Worm (Caenorhabditis elegans): Measurements from ENCODE around the gene F35F10.7.

F35F10.7 gene

DNA sequence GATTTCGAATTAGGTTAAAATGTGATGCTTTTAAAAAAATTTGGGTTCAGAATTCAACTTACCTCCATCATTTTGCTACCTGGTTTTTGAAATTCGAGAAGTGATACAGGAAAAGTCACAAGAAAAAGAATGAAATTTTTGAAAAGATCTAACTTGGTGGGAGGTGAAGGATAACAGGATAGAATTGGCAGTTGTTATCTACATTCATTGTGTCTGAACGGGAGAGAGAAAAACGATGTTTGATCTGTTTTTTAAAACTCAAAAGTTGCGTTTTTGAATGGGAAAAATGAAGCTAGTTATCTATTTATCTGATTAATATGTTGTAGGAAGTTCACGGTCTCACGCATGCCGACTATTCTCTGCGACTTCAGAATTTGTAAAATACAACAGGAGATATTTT lies at the start of gene F35F10.7:
Gene F35F10.7 (minus strand): TSS at position 101 of the 400 bp plus-strand sequence.
- TF ChIP-seq ceh-16 (tag; optimal IDR thresholded peaks at IDR 0.05) (no peak), nhr-77 (tag; optimal IDR thresholded peaks at IDR 0.05) (no peak), ceh-28 (tag; optimal IDR thresholded peaks at IDR 0.05) (no peak), sea-2 (GFP tag; optimal IDR thresholded peaks at IDR 0.05) (no peak), pqm-1 (tag; optimal IDR thresholded peaks at IDR 0.05) (no peak), ztf-11 (tag; optimal IDR thresholded peaks at IDR 0.05) (no peak), nhr-25 (tag; optimal IDR thresholded peaks at IDR 0.05) (no peak), aly-2 (tag; optimal IDR thresholded peaks at IDR 0.05) (no peak), ztf-4 (tag; optimal IDR thresholded peaks at IDR 0.05) (no peak), lsy-12 (tag; optimal IDR thresholded peaks at IDR 0.05) (no peak), nhr-28 (tag; optimal IDR thresholded peaks at IDR 0.05) (no peak), ceh-82 (tag; optimal IDR thresholded peaks at IDR 0.05) (no peak), tbx-2 (tag; optimal IDR thresholded peaks at IDR 0.05) (no peak), mml-1 (tag; optimal IDR thresholded peaks at IDR 0.05) (no peak), pha-4 (tag; optimal IDR thresholded peaks at IDR 0.05) (no peak)

DNA sequence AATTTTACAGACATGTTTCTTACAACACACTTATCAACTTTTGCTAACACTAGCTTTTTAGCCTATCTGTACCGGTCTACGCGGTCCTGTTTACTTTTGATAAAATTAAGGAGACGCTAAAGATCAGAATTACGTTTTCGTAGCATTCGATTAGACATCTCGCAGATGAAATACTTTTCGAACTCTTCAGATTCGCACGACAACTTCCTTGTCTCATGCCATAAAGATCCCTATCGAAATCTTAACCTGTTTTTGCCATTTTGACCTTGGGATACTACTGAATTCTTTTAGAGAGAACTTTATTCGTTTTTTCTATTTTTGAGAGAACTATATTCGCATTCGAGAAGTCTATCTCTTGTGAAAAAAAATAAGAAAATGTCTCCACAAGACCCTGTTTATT lies 46.1 kb upstream of the F35F10.7 start, which contains the start of gene C17B7.5:
Gene C17B7.5 (plus strand): TSS at position 301 of the 400 bp plus-strand sequence.
- no peak for TF ChIP-seq unc-62 (GFP tag; optimal IDR thresholded peaks at IDR 0.05)
- TF ChIP-seq mml-1 (tag; optimal IDR thresholded peaks at IDR 0.05): no peak
- TF ChIP-seq egl-27 (tag; optimal IDR thresholded peaks at IDR 0.05): no peak
- TF ChIP-seq nhr-43 (tag; optimal IDR thresholded peaks at IDR 0.05; ENCODE audit: poor library complexity, severe bottlenecking): no peak
- no peak for TF ChIP-seq ceh-16 (tag; optimal IDR thresholded peaks at IDR 0.05)
- TF ChIP-seq elt-2 (tag; optimal IDR thresholded peaks at IDR 0.05): no peak
- TF ChIP-seq snpc-4 (tag; optimal IDR thresholded peaks at IDR 0.05): no peak
- no peak for TF ChIP-seq nhr-237 (tag; optimal IDR thresholded peaks at IDR 0.05)
- TF ChIP-seq daf-12 (tag; optimal IDR thresholded peaks at IDR 0.05): no peak
- TF ChIP-seq pha-4 (tag; optimal IDR thresholded peaks at IDR 0.05): no peak

DNA sequence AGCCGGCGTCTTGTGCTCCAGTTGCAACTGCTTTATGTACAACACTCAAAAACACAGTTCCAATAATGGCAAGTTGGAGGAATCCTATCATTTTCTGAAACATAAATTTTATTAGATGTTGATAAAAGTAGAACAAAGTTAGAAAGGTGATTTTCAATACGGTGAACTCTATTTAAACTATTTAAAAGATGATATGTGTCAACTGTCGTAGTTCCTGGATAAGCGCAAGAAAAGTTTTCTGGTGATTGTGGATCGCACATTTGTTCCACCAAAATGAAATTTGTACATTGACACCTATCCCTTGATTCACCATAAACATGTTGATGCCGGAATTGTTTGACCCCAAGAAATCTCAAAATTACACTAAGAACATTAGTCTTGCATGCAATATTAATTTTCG lies 44.8 kb upstream of the F35F10.7 start, which contains the start of gene C17B7.9:
Gene C17B7.9 (minus strand): TSS at position 101 of the 400 bp plus-strand sequence.
- TF ChIP-seq daf-12 (tag; optimal IDR thresholded peaks at IDR 0.05) (no peak), nhr-28 (tag; optimal IDR thresholded peaks at IDR 0.05) (no peak)

DNA sequence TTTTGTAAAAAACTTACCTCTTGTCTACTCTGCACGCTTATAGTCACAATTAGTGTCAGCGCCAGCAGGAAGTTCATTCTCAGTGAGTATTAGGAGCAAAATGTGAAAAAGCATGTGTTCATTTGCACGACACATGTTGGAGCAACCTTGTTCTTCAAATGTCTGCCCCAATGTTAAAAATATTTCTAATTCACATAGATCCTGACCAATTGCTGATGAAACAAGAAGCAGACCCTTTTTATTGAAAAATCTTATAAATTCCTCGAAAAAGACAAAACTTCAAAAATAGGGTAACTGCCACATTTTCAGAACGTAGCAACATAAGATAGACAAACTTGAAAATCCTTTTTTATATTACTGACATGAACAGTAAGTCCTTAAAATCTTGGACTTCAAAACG lies 36.9 kb upstream of the F35F10.7 start, which contains the start of gene C17B7.8:
Gene C17B7.8 (minus strand): TSS at position 101 of the 400 bp plus-strand sequence.
- no peak for TF ChIP-seq nhr-76 (tag; optimal IDR thresholded peaks at IDR 0.05)
- TF ChIP-seq nhr-77 (tag; optimal IDR thresholded peaks at IDR 0.05): no peak
- TF ChIP-seq jun-1 (tag; optimal IDR thresholded peaks at IDR 0.05): no peak
- TF ChIP-seq ztf-4 (tag; optimal IDR thresholded peaks at IDR 0.05): no peak
- no peak for TF ChIP-seq aly-2 (tag; optimal IDR thresholded peaks at IDR 0.05)
- TF ChIP-seq lin-15B (tag; optimal IDR thresholded peaks at IDR 0.05): no peak
- TF ChIP-seq egl-5 (tag; optimal IDR thresholded peaks at IDR 0.05): no peak
- no peak for TF ChIP-seq lsy-12 (tag; optimal IDR thresholded peaks at IDR 0.05)
- TF ChIP-seq elt-3 (tag; optimal IDR thresholded peaks at IDR 0.05): no peak
- no peak for TF ChIP-seq nhr-23 (tag; optimal IDR thresholded peaks at IDR 0.05)
- no peak for TF ChIP-seq eor-1 (tag; optimal IDR thresholded peaks at IDR 0.05)
- no peak for TF ChIP-seq tbx-2 (tag; optimal IDR thresholded peaks at IDR 0.05)
- no peak for TF ChIP-seq nhr-43 (tag; optimal IDR thresholded peaks at IDR 0.05; ENCODE audit: poor library complexity, severe bottlenecking)

DNA sequence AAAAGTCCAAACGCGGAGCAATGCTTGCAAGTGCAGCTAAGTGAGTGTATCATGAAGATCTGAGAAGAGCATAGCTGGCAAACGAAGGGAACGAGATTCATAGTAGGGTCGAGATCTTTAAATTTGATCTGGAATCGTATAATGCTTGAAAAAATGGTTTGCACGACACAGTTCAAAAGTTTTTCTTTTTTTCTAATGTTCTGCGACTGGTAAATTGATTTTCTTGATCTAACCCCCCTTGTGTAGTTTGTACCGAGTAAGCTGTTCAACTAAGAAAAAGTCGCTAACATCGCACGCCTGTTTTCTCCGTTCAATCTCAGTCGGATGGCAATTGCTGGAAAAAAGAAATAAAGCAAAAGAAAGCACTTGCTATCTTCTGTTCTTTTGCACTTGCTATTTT lies 33.2 kb upstream of the F35F10.7 start, which contains the start of gene C17B7.14:
Gene C17B7.14 (minus strand): TSS at position 101 of the 400 bp plus-strand sequence.
- TF ChIP-seq daf-12 (tag; optimal IDR thresholded peaks at IDR 0.05): no peak

DNA sequence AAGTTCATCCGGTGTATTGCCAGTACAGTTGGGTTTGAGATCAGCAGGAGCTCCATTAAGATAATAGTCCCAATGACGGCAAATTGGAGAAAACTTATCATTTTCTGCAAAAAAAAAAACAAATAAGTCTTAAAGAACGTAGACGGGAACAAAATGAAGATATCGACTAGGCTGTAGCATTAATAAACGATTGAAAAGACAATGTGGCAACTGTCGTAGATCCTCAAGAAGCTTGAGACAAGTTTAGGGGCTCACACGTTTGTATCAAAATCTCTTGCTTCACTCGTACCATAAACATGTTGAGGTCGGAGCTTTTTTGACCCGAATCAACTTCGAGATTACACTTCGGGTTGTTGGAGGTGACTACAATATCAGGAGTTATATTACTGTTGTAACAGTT lies 32.8 kb upstream of the F35F10.7 start, which contains the start of gene F35F10.14:
Gene F35F10.14 (minus strand): TSS at position 101 of the 400 bp plus-strand sequence.
- TF ChIP-seq sea-2 (GFP tag; optimal IDR thresholded peaks at IDR 0.05) (no peak), nhr-67 (tag; optimal IDR thresholded peaks at IDR 0.05) (no peak), eor-1 (tag; optimal IDR thresholded peaks at IDR 0.05) (no peak), nfya-1 (tag; optimal IDR thresholded peaks at IDR 0.05; ENCODE audit: insufficient read depth) (no peak), skn-1 (tag; optimal IDR thresholded peaks at IDR 0.05) (no peak), fos-1 (tag; optimal IDR thresholded peaks at IDR 0.05) (no peak), tbx-2 (tag; optimal IDR thresholded peaks at IDR 0.05) (no peak), nhr-25 (tag; optimal IDR thresholded peaks at IDR 0.05) (no peak), nhr-43 (tag; optimal IDR thresholded peaks at IDR 0.05; ENCODE audit: poor library complexity, severe bottlenecking) (no peak), jun-1 (tag; optimal IDR thresholded peaks at IDR 0.05) (no peak), elt-3 (tag; optimal IDR thresholded peaks at IDR 0.05) (no peak), lsy-12 (tag; optimal IDR thresholded peaks at IDR 0.05) (no peak), ztf-4 (tag; optimal IDR thresholded peaks at IDR 0.05) (no peak), ceh-16 (tag; optimal IDR thresholded peaks at IDR 0.05) (no peak), hmg-11 (tag; optimal IDR thresholded peaks at IDR 0.05) (no peak)
